Fruit fly (Drosophila melanogaster) whole organism, embryonic: Measurements from ENCODE around the gene Nxf3.

Experiments
- Ada2b ChIP-seq: fragments of 200-800 bp; sonication (Bioruptor generic); IDR thresholded peaks from 2 replicates; pipeline ENCODE4 v1.3.6; 2022; ENCODE audit warnings: missing biosample characterization, missing genetic modification characterization
- Blimp-1 ChIP-seq: fragments of 200-800 bp; sonication (Bioruptor generic); optimal IDR thresholded peaks from 3 replicates; lab custom pipeline; 2018; ENCODE audit warnings: missing biosample characterization, missing genetic modification characterization, mild to moderate bottlenecking, moderate library complexity, missing genetic modification reagents
- CG11085 ChIP-seq: fragments of 200-800 bp; sonication (Bioruptor generic); IDR thresholded peaks from 2 replicates; pipeline ENCODE4 v1.3.6; 2022; ENCODE audit warnings: missing biosample characterization, missing genetic modification characterization
- CG18476 ChIP-seq: fragments of 200-800 bp; sonication (Bioruptor generic); optimal IDR thresholded peaks from 2 replicates; lab custom pipeline; 2016; ENCODE audit warnings: missing biosample characterization, mild to moderate bottlenecking, missing genetic modification characterization
- CG2875 ChIP-seq: fragments of 200-800 bp; sonication (Bioruptor generic); optimal IDR thresholded peaks from 2 replicates; lab custom pipeline; 2017; ENCODE audit warnings: missing biosample characterization, mild to moderate bottlenecking, missing genetic modification characterization, missing genetic modification reagents
- CG5180 ChIP-seq: fragments of 200-800 bp; sonication (Bioruptor generic); optimal IDR thresholded peaks from 3 replicates; lab custom pipeline; 2017; ENCODE audit warnings: missing biosample characterization, missing genetic modification characterization, mild to moderate bottlenecking, moderate library complexity, missing genetic modification reagents
- CG6175 ChIP-seq: fragments of 200-800 bp; sonication (Bioruptor generic); IDR thresholded peaks from 3 replicates; pipeline ENCODE4 v1.3.6; 2022; ENCODE audit warnings: missing biosample characterization, missing genetic modification characterization
- sr ChIP-seq: fragments of 200-800 bp; sonication (Bioruptor generic); IDR thresholded peaks from 3 replicates; pipeline ENCODE4 v1.3.6; 2022; ENCODE audit warnings: missing biosample characterization, missing genetic modification characterization

DNA sequence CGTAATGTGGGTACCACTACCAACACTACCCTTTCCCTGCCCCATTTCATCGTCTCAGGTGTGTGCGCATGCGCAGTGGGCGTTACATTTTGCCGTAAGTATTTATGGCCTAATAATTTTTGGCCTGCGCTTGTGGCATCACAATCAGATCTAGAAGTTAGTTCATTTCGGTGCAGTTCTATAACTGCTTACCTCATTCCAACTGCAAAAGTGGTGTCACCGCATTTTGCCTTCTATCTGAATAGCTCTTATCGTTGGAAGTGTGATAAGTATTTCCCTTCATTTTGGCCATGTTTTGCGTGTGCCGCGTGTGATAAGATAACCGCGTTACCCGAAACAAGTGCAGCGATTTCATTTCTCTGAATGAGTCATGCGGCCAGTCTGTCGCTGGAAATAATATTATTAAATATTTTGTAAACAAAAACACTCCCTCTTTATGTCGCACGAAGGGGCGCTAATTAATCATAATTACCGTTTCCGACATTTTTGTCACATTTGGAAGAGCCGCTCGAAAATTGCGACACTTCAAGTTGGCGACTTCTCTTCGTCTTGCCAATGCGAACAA lies 12.4 kb upstream of the Nxf3 start:
- TF ChIP-seq CG5180 (GFP tag; lab: Kevin White, UChicago), result no peak
- no peak for TF ChIP-seq Blimp-1
- TF ChIP-seq sr (GFP tag; lab: Robert Waterston, UW), result no peak
- no peak for TF ChIP-seq CG18476 (GFP tag; lab: Kevin White, UChicago)
- no peak for TF ChIP-seq CG11085 (GFP tag; lab: Robert Waterston, UW)
- TF ChIP-seq CG6175, result no peak
- TF ChIP-seq Ada2b (GFP tag; lab: Robert Waterston, UW), result no peak
- TF ChIP-seq CG2875, result no peak
